Worm (Caenorhabditis elegans) whole organism, mixed stage, embryonic: Measurements from ENCODE around the gene F49E8.7.

Experiments
- M03D4.4 ChIP-seq: sonication (generic microtip); optimal IDR thresholded peaks from 2 replicates; lab custom pipeline; 2017; ENCODE audit warnings: mild to moderate bottlenecking, missing genetic modification characterization, missing compliant biosample characterization
- elt-3 ChIP-seq: fragments of 150-350 bp; optimal IDR thresholded peaks from 2 replicates; lab custom pipeline; 2014; ENCODE audit warnings: missing biosample characterization, missing genetic modification characterization
- nhr-12 ChIP-seq: fragments of 150-350 bp; optimal IDR thresholded peaks from 2 replicates; lab custom pipeline; 2014; ENCODE audit warnings: missing biosample characterization, missing genetic modification characterization
- nhr-28 ChIP-seq: fragments of 150-350 bp; optimal IDR thresholded peaks from 2 replicates; lab custom pipeline; 2014; ENCODE audit warnings: missing biosample characterization, missing genetic modification characterization
- nhr-76 ChIP-seq: sonication (generic microtip); optimal IDR thresholded peaks from 2 replicates; lab custom pipeline; 2017; ENCODE audit warnings: missing biosample characterization, missing genetic modification characterization
- pha-4 ChIP-seq: fragments of 150-350 bp; optimal IDR thresholded peaks from 2 replicates; lab custom pipeline; 2018; ENCODE audit warnings: missing biosample characterization, missing genetic modification reagents, missing genetic modification characterization
- snpc-4 ChIP-seq: fragments of 150-350 bp; optimal IDR thresholded peaks from 2 replicates; lab custom pipeline; 2014; ENCODE audit warnings: missing biosample characterization, missing genetic modification characterization
- unc-120 ChIP-seq: sonication (generic microtip); optimal IDR thresholded peaks from 2 replicates; lab custom pipeline; 2017; ENCODE audit warnings: missing genetic modification characterization, missing compliant biosample characterization; ENCODE audit not compliant: poor library complexity, severe bottlenecking
- unc-39 ChIP-seq: fragments of 150-350 bp; optimal IDR thresholded peaks from 2 replicates; lab custom pipeline; 2014; ENCODE audit warnings: missing biosample characterization, missing genetic modification characterization
- unc-62 ChIP-seq: fragments of 150-350 bp; optimal IDR thresholded peaks from 2 replicates; lab custom pipeline; 2014; ENCODE audit warnings: missing biosample characterization, missing genetic modification reagents, missing genetic modification characterization

ce11 chrIV:7585273-7585882 is 29.2 kb upstream of the F49E8.7 start:
- TF ChIP-seq nhr-76 = no peak
- no peak for TF ChIP-seq unc-62
- TF ChIP-seq elt-3 (tag; lab: Kevin White, UChicago) = no peak
- TF ChIP-seq unc-39 (tag; lab: Kevin White, UChicago) = no peak
- no peak for TF ChIP-seq nhr-28
- TF ChIP-seq M03D4.4 = no peak
- no peak for TF ChIP-seq pha-4 (tag; lab: Kevin White, UChicago)
- no peak for TF ChIP-seq unc-120 (tag; lab: Kevin White, UChicago)
- TF ChIP-seq nhr-12 (tag; lab: Kevin White, UChicago) = no peak
- no peak for TF ChIP-seq snpc-4 (tag; lab: Kevin White, UChicago)
